ENCODE assay signal across 1 fruit fly cellular context in the genomic region with DNA sequence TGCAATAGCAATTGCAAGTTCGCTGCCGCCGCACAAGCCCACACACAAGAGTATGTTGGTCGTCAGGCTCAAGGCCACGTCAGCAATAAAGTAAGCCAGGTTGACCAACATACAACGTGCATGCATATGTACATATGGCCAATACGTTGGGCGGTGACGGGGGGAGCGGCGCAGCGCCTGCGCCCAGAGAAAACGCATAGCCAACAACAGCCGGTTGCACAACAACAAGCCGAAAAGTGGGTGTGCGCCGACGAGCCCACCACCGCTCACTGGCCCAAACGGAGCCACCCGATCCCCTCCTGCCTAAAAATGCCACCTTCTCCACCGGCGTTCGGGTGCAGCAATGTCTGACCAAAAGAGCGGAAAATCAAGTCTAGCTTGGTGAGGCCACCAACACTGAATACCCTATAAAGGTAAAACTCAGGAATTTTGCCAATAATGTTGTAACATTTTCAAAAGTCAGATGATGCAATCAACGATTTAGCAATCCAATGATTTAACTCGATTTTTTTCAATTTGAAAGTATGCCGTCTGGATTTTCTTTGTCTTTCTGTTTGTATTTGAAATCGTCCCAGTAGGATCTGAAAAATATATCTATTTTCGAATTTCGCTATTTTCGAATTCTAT.
TF ChIP-seq lines count a peak whose summit lies in the region.

TSS of gene CG5509 (plus strand) at position 577 of the 627 bp plus-strand sequence.

TF ChIP-seq in whole organism, embryonic, 481 proteins besides CTCF, POLR2A, EP300 and RAD21 (continued from another document):
- no peak for TF ChIP-seq grn (GFP tag; optimal IDR thresholded peaks at IDR 0.05; lab: Kevin White, UChicago)
- no peak for TF ChIP-seq CG6791 (GFP tag; IDR thresholded peaks at IDR 0.05; lab: Robert Waterston, UW; ENCODE audit: partially characterized antibody)
- TF ChIP-seq tna (GFP tag; IDR thresholded peaks at IDR 0.05; lab: Robert Waterston, UW; ENCODE audit: partially characterized antibody) = 0 out of 2 replicates have a peak, but pooled peaks have one; percentile 34
- TF ChIP-seq nmo (GFP tag; optimal IDR thresholded peaks at IDR 0.05; lab: Kevin White, UChicago) = no peak
- no peak for TF ChIP-seq gsb-n (tag; optimal IDR thresholded peaks at IDR 0.05; lab: Kevin White, UChicago)
- no peak for TF ChIP-seq sob (GFP tag; IDR thresholded peaks at IDR 0.05; lab: Robert Waterston, UW)
- peak in 1 of 2 experiments; percentile 59 for TF ChIP-seq Pdp1 (GFP tag; optimal IDR thresholded peaks at IDR 0.05; lab: Kevin White, UChicago)
- TF ChIP-seq CG4730 (GFP tag; IDR thresholded peaks at IDR 0.05; lab: Robert Waterston, UW) = no peak
- TF ChIP-seq CG6689 (GFP tag; IDR thresholded peaks at IDR 0.05; lab: Robert Waterston, UW) = no peak
- no peak for TF ChIP-seq Usf (GFP tag; optimal IDR thresholded peaks at IDR 0.05; lab: Kevin White, UChicago)
- TF ChIP-seq abd-A (tag; optimal IDR thresholded peaks at IDR 0.05; lab: Kevin White, UChicago) = no peak
- TF ChIP-seq D19A (tag; optimal IDR thresholded peaks at IDR 0.05; lab: Kevin White, UChicago) = peak; percentile 9
- no peak for TF ChIP-seq btn (GFP tag; optimal IDR thresholded peaks at IDR 0.05; lab: Kevin White, UChicago)
- TF ChIP-seq Xbp1 (GFP tag; optimal IDR thresholded peaks at IDR 0.05; lab: Kevin White, UChicago) = peak; percentile 4
- no peak for TF ChIP-seq sim (GFP tag; IDR thresholded peaks at IDR 0.05; lab: Robert Waterston, UW)
- peak; percentile 6 for TF ChIP-seq nom (GFP tag; optimal IDR thresholded peaks at IDR 0.05; lab: Kevin White, UChicago)
- no peak for TF ChIP-seq CG2129 (GFP tag; IDR thresholded peaks at IDR 0.05; lab: Robert Waterston, UW; ENCODE audit: partially characterized antibody)
- no peak for TF ChIP-seq lov (optimal IDR thresholded peaks at IDR 0.05; lab: Kevin White, UChicago)
- TF ChIP-seq lov (GFP tag; IDR thresholded peaks at IDR 0.05; lab: Robert Waterston, UW) = no peak
- no peak for TF ChIP-seq peb (GFP tag; IDR thresholded peaks at IDR 0.05; lab: Robert Waterston, UW)
- TF ChIP-seq bigmax (GFP tag; optimal IDR thresholded peaks at IDR 0.05; lab: Kevin White, UChicago) = no peak
- TF ChIP-seq hth (optimal IDR thresholded peaks at IDR 0.05; lab: Kevin White, UChicago) = no peak
- peak; percentile 46; the same call in 2 of the 3 replicates for TF ChIP-seq sr (GFP tag; IDR thresholded peaks at IDR 0.05; lab: Robert Waterston, UW)
- no peak for TF ChIP-seq CG8388 (GFP tag; optimal IDR thresholded peaks at IDR 0.05; lab: Kevin White, UChicago)
